Worm (Caenorhabditis elegans) whole organism, mixed stage, embryonic: Measurements from ENCODE around the gene F13B12.7.

Experiments used
- M03D4.4 ChIP-seq: sonication (generic microtip); optimal IDR thresholded peaks from 2 replicates; lab custom pipeline; 2017; ENCODE audit warnings: mild to moderate bottlenecking, missing genetic modification characterization, missing compliant biosample characterization
- bed-3 ChIP-seq: fragments of 200-800 bp; sonication (Bioruptor generic); optimal IDR thresholded peaks from 3 replicates; lab custom pipeline; 2018; ENCODE audit warnings: mild to moderate bottlenecking, missing genetic modification characterization, moderate library complexity, missing compliant biosample characterization
- blmp-1 ChIP-seq: fragments of 150-350 bp; optimal IDR thresholded peaks from 2 replicates; lab custom pipeline; 2014; ENCODE audit warnings: missing biosample characterization, missing genetic modification characterization
- ceh-39 ChIP-seq: fragments of 150-350 bp; optimal IDR thresholded peaks from 2 replicates; lab custom pipeline; 2014; ENCODE audit warnings: missing biosample characterization, missing genetic modification characterization
- ceh-43 ChIP-seq: fragments of 200-800 bp; sonication (Bioruptor generic); optimal IDR thresholded peaks from 2 replicates; lab custom pipeline; 2018; ENCODE audit warnings: mild to moderate bottlenecking, missing genetic modification characterization, moderate library complexity, missing compliant biosample characterization
- ces-1 ChIP-seq: fragments of 150-350 bp; optimal IDR thresholded peaks from 2 replicates; lab custom pipeline; 2014; ENCODE audit warnings: missing biosample characterization, missing genetic modification reagents, missing genetic modification characterization
- cnd-1 ChIP-seq: fragments of 200-800 bp; sonication (Bioruptor generic); optimal IDR thresholded peaks from 2 replicates; lab custom pipeline; 2018; ENCODE audit warnings: mild to moderate bottlenecking, missing genetic modification characterization, missing compliant biosample characterization
- drap-1 ChIP-seq: fragments of 200-800 bp; sonication (Bioruptor generic); optimal IDR thresholded peaks from 3 replicates; lab custom pipeline; 2018; ENCODE audit warnings: mild to moderate bottlenecking, missing genetic modification characterization, missing compliant biosample characterization
- elt-3 ChIP-seq: fragments of 150-350 bp; optimal IDR thresholded peaks from 2 replicates; lab custom pipeline; 2014; ENCODE audit warnings: missing biosample characterization, missing genetic modification characterization
- flh-1 ChIP-seq: fragments of 200-800 bp; sonication (Bioruptor generic); optimal IDR thresholded peaks from 2 replicates; lab custom pipeline; 2018; ENCODE audit warnings: mild to moderate bottlenecking, missing genetic modification characterization, moderate library complexity, missing compliant biosample characterization
- ham-2 ChIP-seq: fragments of 200-800 bp; sonication (Bioruptor generic); optimal IDR thresholded peaks from 2 replicates; lab custom pipeline; 2018; ENCODE audit warnings: mild to moderate bottlenecking, missing genetic modification characterization, missing compliant biosample characterization
- hlh-1 ChIP-seq: fragments of 150-350 bp; optimal IDR thresholded peaks from 2 replicates; lab custom pipeline; 2014; ENCODE audit warnings: missing biosample characterization, missing genetic modification reagents, missing genetic modification characterization
- lin-13 ChIP-seq: fragments of 150-350 bp; optimal IDR thresholded peaks from 2 replicates; lab custom pipeline; 2014; ENCODE audit warnings: missing biosample characterization, missing genetic modification characterization
- lin-32 ChIP-seq: fragments of 200-800 bp; sonication (Bioruptor generic); optimal IDR thresholded peaks from 2 replicates; lab custom pipeline; 2018; ENCODE audit warnings: mild to moderate bottlenecking, missing genetic modification characterization, missing compliant biosample characterization
- lsy-2 ChIP-seq: fragments of 150-350 bp; optimal IDR thresholded peaks from 2 replicates; lab custom pipeline; 2014; ENCODE audit warnings: missing biosample characterization, missing genetic modification characterization
- mab-5 ChIP-seq: fragments of 150-350 bp; optimal IDR thresholded peaks from 2 replicates; lab custom pipeline; 2014; ENCODE audit warnings: missing biosample characterization, missing genetic modification characterization
- mep-1 ChIP-seq: fragments of 150-350 bp; optimal IDR thresholded peaks from 2 replicates; lab custom pipeline; 2017; ENCODE audit warnings: missing biosample characterization, missing genetic modification reagents, missing genetic modification characterization, inconsistent platforms
- mls-2 ChIP-seq: sonication (generic microtip); optimal IDR thresholded peaks from 2 replicates; lab custom pipeline; 2016; ENCODE audit warnings: mild to moderate bottlenecking, missing genetic modification characterization, moderate library complexity, missing compliant biosample characterization
- nhr-12 ChIP-seq: fragments of 150-350 bp; optimal IDR thresholded peaks from 2 replicates; lab custom pipeline; 2014; ENCODE audit warnings: missing biosample characterization, missing genetic modification characterization
- nhr-2 ChIP-seq: fragments of 150-350 bp; optimal IDR thresholded peaks from 2 replicates; lab custom pipeline; 2014; ENCODE audit warnings: missing biosample characterization, missing genetic modification characterization
- nhr-28 ChIP-seq: fragments of 150-350 bp; optimal IDR thresholded peaks from 2 replicates; lab custom pipeline; 2014; ENCODE audit warnings: missing biosample characterization, missing genetic modification characterization
- nhr-76 ChIP-seq: sonication (generic microtip); optimal IDR thresholded peaks from 2 replicates; lab custom pipeline; 2017; ENCODE audit warnings: missing biosample characterization, missing genetic modification characterization
- pha-4 ChIP-seq: fragments of 150-350 bp; optimal IDR thresholded peaks from 2 replicates; lab custom pipeline; 2018; ENCODE audit warnings: missing biosample characterization, missing genetic modification reagents, missing genetic modification characterization
- snpc-4 ChIP-seq: fragments of 150-350 bp; optimal IDR thresholded peaks from 2 replicates; lab custom pipeline; 2014; ENCODE audit warnings: missing biosample characterization, missing genetic modification characterization
- sptf-1 ChIP-seq: sonication (generic microtip); optimal IDR thresholded peaks from 2 replicates; lab custom pipeline; 2017; ENCODE audit warnings: mild to moderate bottlenecking, missing genetic modification characterization, moderate library complexity, missing compliant biosample characterization
- tbx-8 ChIP-seq: fragments of 200-800 bp; sonication (Bioruptor generic); optimal IDR thresholded peaks from 2 replicates; lab custom pipeline; 2018; ENCODE audit warnings: mild to moderate bottlenecking, missing genetic modification characterization, moderate library complexity, missing compliant biosample characterization
- unc-120 ChIP-seq: sonication (generic microtip); optimal IDR thresholded peaks from 2 replicates; lab custom pipeline; 2017; ENCODE audit warnings: missing genetic modification characterization, missing compliant biosample characterization; ENCODE audit not compliant: poor library complexity, severe bottlenecking
- unc-39 ChIP-seq: fragments of 150-350 bp; optimal IDR thresholded peaks from 2 replicates; lab custom pipeline; 2014; ENCODE audit warnings: missing biosample characterization, missing genetic modification characterization
- unc-62 ChIP-seq: fragments of 150-350 bp; optimal IDR thresholded peaks from 2 replicates; lab custom pipeline; 2014; ENCODE audit warnings: missing biosample characterization, missing genetic modification reagents, missing genetic modification characterization
- zip-8 ChIP-seq: fragments of 150-350 bp; optimal IDR thresholded peaks from 2 replicates; lab custom pipeline; 2014; ENCODE audit warnings: missing biosample characterization, missing genetic modification characterization
- ztf-11 ChIP-seq: fragments of 150-350 bp; optimal IDR thresholded peaks from 2 replicates; lab custom pipeline; 2014; ENCODE audit warnings: missing biosample characterization, missing genetic modification characterization

Gene F13B12.7

ce11 chrIV:10466398-10466797, 22.8 kb downstream of the F13B12.7 start:
- TF ChIP-seq tbx-8 (GFP tag; lab: Kevin White, UChicago) (no peak), ztf-11 (tag; lab: Kevin White, UChicago) (no peak), lin-32 (GFP tag; lab: Kevin White, UChicago) (no peak), nhr-28 (tag; lab: Kevin White, UChicago) (no peak), unc-39 (tag; lab: Kevin White, UChicago) (no peak), nhr-12 (tag; lab: Kevin White, UChicago) (no peak), mls-2 (tag; lab: Kevin White, UChicago) (no peak), hlh-1 (tag; lab: Kevin White, UChicago) (no peak), ceh-43 (GFP tag; lab: Kevin White, UChicago) (no peak), M03D4.4 (tag; lab: Kevin White, UChicago) (no peak), unc-120 (tag; lab: Kevin White, UChicago) (no peak)

- no peak for TF ChIP-seq nhr-2
- TF ChIP-seq mab-5 (tag; lab: Kevin White, UChicago) = no peak
- no peak for TF ChIP-seq M03D4.4 (tag; lab: Kevin White, UChicago)
- no peak for TF ChIP-seq mep-1 (tag; lab: Kevin White, UChicago)
- no peak for TF ChIP-seq unc-62
- no peak for TF ChIP-seq drap-1
- TF ChIP-seq unc-120 (tag; lab: Kevin White, UChicago) = no peak
- TF ChIP-seq lsy-2 = no peak
- no peak for TF ChIP-seq hlh-1 (tag; lab: Kevin White, UChicago)
- TF ChIP-seq ham-2 (GFP tag; lab: Kevin White, UChicago) = no peak
- no peak for TF ChIP-seq zip-8 (tag; lab: Kevin White, UChicago)
- TF ChIP-seq flh-1 (GFP tag; lab: Kevin White, UChicago) = no peak
- TF ChIP-seq snpc-4 (tag; lab: Kevin White, UChicago) = no peak
- no peak for TF ChIP-seq bed-3 (GFP tag; lab: Kevin White, UChicago)
- TF ChIP-seq tbx-8 (GFP tag; lab: Kevin White, UChicago) = no peak
- TF ChIP-seq blmp-1 = no peak
- TF ChIP-seq lin-32 (GFP tag; lab: Kevin White, UChicago) = no peak
- TF ChIP-seq cnd-1 = no peak
- TF ChIP-seq elt-3 (tag; lab: Kevin White, UChicago) = no peak
These were observed 23.7 kb downstream of the F13B12.7 start for ce11 chrIV:10467347-10467746.

- TF ChIP-seq bed-3 (GFP tag; lab: Kevin White, UChicago) (no peak), mab-5 (tag; lab: Kevin White, UChicago) (no peak), elt-3 (tag; lab: Kevin White, UChicago) (no peak), nhr-76 (tag; lab: Kevin White, UChicago) (no peak), sptf-1 (tag; lab: Kevin White, UChicago) (no peak), ztf-11 (tag; lab: Kevin White, UChicago) (no peak)
- TF ChIP-seq, all 35 proteins: peak for 0
These were observed 25.1 kb downstream of the F13B12.7 start for ce11 chrIV:10468662-10469061.

- TF ChIP-seq mep-1 (tag; lab: Kevin White, UChicago) (no peak), lin-13 (tag; lab: Kevin White, UChicago) (no peak), ces-1 (GFP tag; lab: Kevin White, UChicago) (no peak), flh-1 (GFP tag; lab: Kevin White, UChicago) (no peak), zip-8 (tag; lab: Kevin White, UChicago) (no peak), ham-2 (GFP tag; lab: Kevin White, UChicago) (no peak), pha-4 (no peak), elt-3 (tag; lab: Kevin White, UChicago) (no peak), unc-62 (no peak), mab-5 (tag; lab: Kevin White, UChicago) (no peak), cnd-1 (no peak), unc-39 (tag; lab: Kevin White, UChicago) (no peak), tbx-8 (GFP tag; lab: Kevin White, UChicago) (no peak), snpc-4 (tag; lab: Kevin White, UChicago) (no peak), hlh-1 (tag; lab: Kevin White, UChicago) (no peak), ceh-43 (GFP tag; lab: Kevin White, UChicago) (no peak), nhr-2 (no peak), nhr-12 (tag; lab: Kevin White, UChicago) (no peak), ceh-39 (tag; lab: Kevin White, UChicago) (no peak), drap-1 (no peak)
These were observed 25.9 kb downstream of the F13B12.7 start, which contains the start of gene ugt-44 for ce11 chrIV:10469494-10469893. TSS of gene ugt-44 (plus strand) at chrIV:10469741.
